Fruit fly (Drosophila melanogaster) whole organism, embryonic: ENCODE measurements around the gene CG10621.

Experiments
- Adf1 ChIP-seq: fragments of 200-800 bp; sonication (Bioruptor generic); IDR thresholded peaks from 2 replicates; pipeline ENCODE4 v1.3.6; 2022; ENCODE audit warnings: missing biosample characterization, missing genetic modification characterization
- Asciz ChIP-seq: fragments of 200-800 bp; sonication (Bioruptor generic); optimal IDR thresholded peaks from 2 replicates; lab custom pipeline; 2017; ENCODE audit warnings: missing biosample characterization, mild to moderate bottlenecking, missing genetic modification characterization, missing genetic modification reagents
- CG11247 ChIP-seq: fragments of 200-800 bp; sonication (Bioruptor generic); IDR thresholded peaks from 2 replicates; pipeline ENCODE4 v1.3.6; 2022; ENCODE audit warnings: missing biosample characterization, missing genetic modification characterization
- CG11456 ChIP-seq: fragments of 200-800 bp; sonication (Bioruptor generic); IDR thresholded peaks from 3 replicates; pipeline ENCODE4 v1.3.6; 2022; ENCODE audit warnings: missing biosample characterization, missing genetic modification characterization
- CG11560 ChIP-seq: fragments of 200-800 bp; sonication (Bioruptor generic); IDR thresholded peaks from 3 replicates; pipeline ENCODE4 v1.3.6; 2022; ENCODE audit warnings: missing biosample characterization, missing genetic modification characterization
- CG11696 ChIP-seq: fragments of 200-800 bp; sonication (Bioruptor generic); IDR thresholded peaks from 2 replicates; pipeline ENCODE4 v1.3.6; 2022; ENCODE audit warnings: missing biosample characterization, missing genetic modification characterization
- CG13775 ChIP-seq: fragments of 200-800 bp; sonication (Bioruptor generic); optimal IDR thresholded peaks from 3 replicates; lab custom pipeline; 2017; ENCODE audit warnings: missing biosample characterization, mild to moderate bottlenecking, missing genetic modification characterization
- CG1602 ChIP-seq: fragments of 200-800 bp; sonication (Bioruptor generic); optimal IDR thresholded peaks from 3 replicates; lab custom pipeline; 2016; ENCODE audit warnings: missing biosample characterization, missing genetic modification characterization
- CG1603 ChIP-seq: fragments of 200-800 bp; sonication (Bioruptor generic); optimal IDR thresholded peaks from 2 replicates; lab custom pipeline; 2019; ENCODE audit warnings: missing biosample characterization, mild to moderate bottlenecking, missing genetic modification characterization, moderate library complexity
- CG17359 ChIP-seq: fragments of 200-800 bp; sonication (Bioruptor generic); optimal IDR thresholded peaks from 3 replicates; lab custom pipeline; 2018; ENCODE audit warnings: missing biosample characterization, mild to moderate bottlenecking, missing genetic modification characterization, moderate library complexity
- CG17361 ChIP-seq: fragments of 200-800 bp; sonication (Bioruptor generic); IDR thresholded peaks from 3 replicates; pipeline ENCODE4 v1.3.6; 2022; ENCODE audit warnings: missing biosample characterization, missing genetic modification characterization
- CG2120 ChIP-seq: fragments of 200-800 bp; sonication (Bioruptor generic); optimal IDR thresholded peaks from 3 replicates; lab custom pipeline; 2016; ENCODE audit warnings: missing biosample characterization, missing genetic modification characterization
- CG2889 ChIP-seq: fragments of 200-800 bp; sonication (Bioruptor generic); IDR thresholded peaks from 3 replicates; pipeline ENCODE4 v1.3.6; 2022; ENCODE audit warnings: missing biosample characterization, missing genetic modification characterization
- CG3163 ChIP-seq: fragments of 200-800 bp; sonication (Bioruptor generic); optimal IDR thresholded peaks from 3 replicates; lab custom pipeline; 2016; ENCODE audit warnings: missing biosample characterization, missing genetic modification characterization
- CG5953 ChIP-seq: fragments of 200-800 bp; sonication (Bioruptor generic); IDR thresholded peaks from 2 replicates; pipeline ENCODE4 v1.3.6; 2022; ENCODE audit warnings: missing biosample characterization, missing genetic modification characterization
- CG7556 ChIP-seq: fragments of 200-800 bp; sonication (Bioruptor generic); optimal IDR thresholded peaks from 2 replicates; lab custom pipeline; 2017; ENCODE audit warnings: missing biosample characterization, mild to moderate bottlenecking, missing genetic modification characterization
- CG9437 ChIP-seq: fragments of 200-800 bp; sonication (Bioruptor generic); optimal IDR thresholded peaks from 2 replicates; lab custom pipeline; 2018; ENCODE audit warnings: missing biosample characterization, mild to moderate bottlenecking, missing genetic modification characterization
- CG9797 ChIP-seq: fragments of 200-800 bp; sonication (Bioruptor generic); optimal IDR thresholded peaks from 3 replicates; lab custom pipeline; 2018; ENCODE audit warnings: missing biosample characterization, mild to moderate bottlenecking, missing genetic modification characterization
- CG9817 ChIP-seq: fragments of 200-800 bp; sonication (Bioruptor generic); optimal IDR thresholded peaks from 2 replicates; lab custom pipeline; 2018; ENCODE audit warnings: missing biosample characterization, mild to moderate bottlenecking, missing genetic modification characterization, moderate library complexity
- Chrac-16 ChIP-seq: fragments of 200-800 bp; sonication (Bioruptor generic); optimal IDR thresholded peaks from 3 replicates; lab custom pipeline; 2016; ENCODE audit warnings: missing biosample characterization, missing genetic modification characterization
- Doc3 ChIP-seq: fragments of 200-800 bp; sonication (Bioruptor generic); IDR thresholded peaks from 3 replicates; pipeline ENCODE4 v1.3.6; 2022; ENCODE audit warnings: missing biosample characterization, missing genetic modification characterization; ENCODE audit not compliant: partially characterized antibody
- Dref ChIP-seq: fragments of 200-800 bp; sonication (Bioruptor generic); IDR thresholded peaks from 2 replicates; pipeline ENCODE4 v1.3.6; 2022; ENCODE audit warnings: missing biosample characterization, missing genetic modification characterization
- Eip74EF ChIP-seq, 2 experiments: fragments of 200-800 bp in 1 of 2; fragments of >200 bp in 1 of 2; sonication (Bioruptor generic) in 1 of 2; optimal IDR thresholded peaks; 2 replicates each; lab custom pipeline; 2017 to 2019; ENCODE audit warnings: missing biosample characterization in 2 of 2, missing genetic modification characterization in 2 of 2, mild to moderate bottlenecking in 1 of 2, moderate library complexity in 1 of 2
- Hr51 ChIP-seq, 2 experiments: fragments of 200-800 bp; sonication (Bioruptor generic); optimal IDR thresholded peaks; 2 replicates in 1 of 2; 3 replicates in 1 of 2; lab custom pipeline; 2016 to 2018; ENCODE audit warnings: missing biosample characterization in 2 of 2, missing genetic modification characterization in 2 of 2, mild to moderate bottlenecking in 1 of 2, moderate library complexity in 1 of 2
- Hsf ChIP-seq: fragments of 200-800 bp; sonication (Bioruptor generic); optimal IDR thresholded peaks from 3 replicates; lab custom pipeline; 2016; ENCODE audit warnings: missing biosample characterization, missing genetic modification characterization
- MESR4 ChIP-seq: fragments of 200-800 bp; sonication (Bioruptor generic); optimal IDR thresholded peaks from 2 replicates; lab custom pipeline; 2018; ENCODE audit warnings: missing biosample characterization, mild to moderate bottlenecking, missing genetic modification characterization, moderate library complexity
- MTF-1 ChIP-seq: fragments of 200-800 bp; sonication (Bioruptor generic); optimal IDR thresholded peaks from 2 replicates; lab custom pipeline; 2018; ENCODE audit warnings: missing biosample characterization, mild to moderate bottlenecking, missing genetic modification characterization, borderline replicate concordance
- Mrtf ChIP-seq: fragments of 200-800 bp; sonication (Bioruptor generic); IDR thresholded peaks from 3 replicates; pipeline ENCODE4 v1.3.6; 2022; ENCODE audit warnings: missing biosample characterization, missing genetic modification characterization
- Nf-YB ChIP-seq: fragments of 200-800 bp; sonication (Bioruptor generic); optimal IDR thresholded peaks from 3 replicates; lab custom pipeline; 2019; ENCODE audit warnings: missing biosample characterization, mild to moderate bottlenecking, missing genetic modification characterization, moderate library complexity
- Nf-YC ChIP-seq: fragments of 200-800 bp; optimal IDR thresholded peaks from 3 replicates; lab custom pipeline; 2019; ENCODE audit warnings: missing biosample characterization, mild to moderate bottlenecking, missing genetic modification characterization, moderate library complexity
- Pdp1 ChIP-seq, 2 experiments: fragments of 200-800 bp; sonication (Bioruptor generic); optimal IDR thresholded peaks; 3 replicates each; lab custom pipeline; 2016; ENCODE audit warnings: missing biosample characterization in 2 of 2, missing genetic modification characterization in 2 of 2, mild to moderate bottlenecking in 1 of 2, moderate library complexity in 1 of 2
- Taf1 ChIP-seq: fragments of 200-800 bp; sonication (Bioruptor generic); IDR thresholded peaks from 2 replicates; pipeline ENCODE4 v1.3.6; 2022; ENCODE audit warnings: missing biosample characterization, missing genetic modification characterization
- ara ChIP-seq: fragments of 200-800 bp; sonication (Bioruptor generic); IDR thresholded peaks from 2 replicates; pipeline ENCODE4 v1.3.6; 2022; ENCODE audit warnings: missing biosample characterization, missing genetic modification characterization
- az2 ChIP-seq: fragments of 200-800 bp; sonication (Bioruptor generic); optimal IDR thresholded peaks from 3 replicates; lab custom pipeline; 2016; ENCODE audit warnings: missing biosample characterization, missing genetic modification characterization
- crp ChIP-seq, 2 experiments: fragments of 200-800 bp; sonication (Bioruptor generic); optimal IDR thresholded peaks; 2 replicates in 1 of 2; 3 replicates in 1 of 2; lab custom pipeline; 2017; ENCODE audit warnings: missing biosample characterization in 2 of 2, missing genetic modification characterization in 2 of 2, mild to moderate bottlenecking in 1 of 2, moderate library complexity in 1 of 2
- eve ChIP-seq, 2 experiments: fragments of >200 bp; optimal IDR thresholded peaks; 2 replicates each; lab custom pipeline; 2017; ENCODE audit warnings: missing biosample characterization in 2 of 2, missing genetic modification characterization in 2 of 2
- ftz-f1 ChIP-seq: fragments of 200-800 bp; sonication (Bioruptor generic); optimal IDR thresholded peaks from 2 replicates; lab custom pipeline; 2016; ENCODE audit warnings: missing biosample characterization, missing genetic modification characterization
- fu2 ChIP-seq: fragments of 200-800 bp; sonication (Bioruptor generic); optimal IDR thresholded peaks from 2 replicates; lab custom pipeline; 2016; ENCODE audit warnings: missing biosample characterization, missing genetic modification characterization
- gt ChIP-seq: fragments of 200-800 bp; sonication (Bioruptor generic); IDR thresholded peaks from 2 replicates; pipeline ENCODE4 v1.3.6; 2022; ENCODE audit warnings: missing biosample characterization, missing genetic modification characterization
- her ChIP-seq: fragments of 200-800 bp; sonication (Bioruptor generic); optimal IDR thresholded peaks from 2 replicates; lab custom pipeline; 2016; ENCODE audit warnings: missing biosample characterization, missing genetic modification characterization
- nmo ChIP-seq: fragments of 200-800 bp; sonication (Bioruptor generic); optimal IDR thresholded peaks from 2 replicates; lab custom pipeline; 2018; ENCODE audit warnings: missing biosample characterization, mild to moderate bottlenecking, missing genetic modification characterization, moderate library complexity
- pho ChIP-seq: fragments of 200-800 bp; sonication (Bioruptor generic); optimal IDR thresholded peaks from 2 replicates; lab custom pipeline; 2016; ENCODE audit warnings: missing biosample characterization, missing genetic modification characterization
- phol ChIP-seq: fragments of 200-800 bp; sonication (Bioruptor generic); optimal IDR thresholded peaks from 3 replicates; lab custom pipeline; 2018; ENCODE audit warnings: missing biosample characterization, mild to moderate bottlenecking, missing genetic modification characterization, moderate library complexity
- pnt ChIP-seq: fragments of 200-800 bp; sonication (Bioruptor generic); optimal IDR thresholded peaks from 3 replicates; lab custom pipeline; 2016; ENCODE audit warnings: missing biosample characterization, missing genetic modification characterization
- pros ChIP-seq: fragments of 200-800 bp; sonication (Bioruptor generic); optimal IDR thresholded peaks from 3 replicates; lab custom pipeline; 2019; ENCODE audit warnings: missing biosample characterization, mild to moderate bottlenecking, missing genetic modification characterization, moderate library complexity
- sim ChIP-seq: fragments of 200-800 bp; sonication (Bioruptor generic); IDR thresholded peaks from 2 replicates; pipeline ENCODE4 v1.3.6; 2022; ENCODE audit warnings: missing biosample characterization, missing genetic modification characterization
- trem ChIP-seq: fragments of 200-800 bp; optimal IDR thresholded peaks from 3 replicates; lab custom pipeline; 2019; ENCODE audit warnings: missing biosample characterization, mild to moderate bottlenecking, missing genetic modification characterization, moderate library complexity
- usp ChIP-seq: fragments of >200 bp; optimal IDR thresholded peaks from 2 replicates; lab custom pipeline; 2017; ENCODE audit warnings: missing biosample characterization, missing genetic modification characterization
- zen ChIP-seq: fragments of 200-800 bp; sonication (Bioruptor generic); optimal IDR thresholded peaks from 3 replicates; lab custom pipeline; 2018; ENCODE audit warnings: missing biosample characterization, mild to moderate bottlenecking, missing genetic modification characterization, moderate library complexity

Gene CG10621

DNA sequence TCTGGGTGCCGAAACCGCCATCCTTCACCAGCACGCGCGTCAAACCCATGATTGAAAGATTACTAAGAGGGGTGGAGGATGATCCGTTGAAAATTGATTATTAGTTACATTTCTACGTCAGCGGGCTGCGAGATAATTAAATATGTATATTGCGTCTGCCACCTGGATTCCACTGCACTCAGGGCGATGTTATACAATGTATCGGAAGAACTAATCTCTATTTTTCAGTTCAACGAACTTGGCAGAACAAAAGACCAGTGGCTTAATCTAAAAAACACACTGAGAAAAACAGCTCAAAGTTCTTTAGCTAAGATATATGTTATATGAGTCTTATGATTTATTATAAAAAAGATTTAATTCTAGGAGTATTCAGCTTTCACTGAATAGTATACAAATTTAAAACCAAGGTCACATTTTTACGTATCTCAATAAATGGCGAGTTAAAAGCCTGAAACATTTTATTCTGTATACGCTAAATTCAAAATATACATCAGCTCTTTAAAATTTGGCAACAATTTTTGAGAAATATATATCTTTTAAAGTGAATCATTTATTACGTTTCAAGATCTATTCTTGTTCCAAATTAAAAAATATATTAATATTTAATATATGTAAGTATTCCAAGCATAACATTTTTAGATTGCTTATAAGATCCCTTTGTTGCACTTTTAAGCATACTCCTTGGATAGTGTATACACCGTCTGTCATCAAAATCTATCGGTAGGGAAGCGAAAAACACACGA is 548 bp downstream of the CG10621 start (continued):
- TF ChIP-seq Nf-YB (GFP tag; lab: Kevin White, UChicago) (peak; percentile 28), Nf-YC (tag; lab: Kevin White, UChicago) (no peak), CG1602 (GFP tag; lab: Kevin White, UChicago) (peak; percentile 10), CG9797 (GFP tag; lab: Kevin White, UChicago) (no peak), her (GFP tag; lab: Kevin White, UChicago) (no peak), ftz-f1 (GFP tag; lab: Kevin White, UChicago) (no peak), pros (GFP tag; lab: Kevin White, UChicago) (no peak), Doc3 (GFP tag; lab: Robert Waterston, UW) (no peak), Chrac-16 (GFP tag; lab: Kevin White, UChicago) (no peak), zen (tag; lab: Kevin White, UChicago) (no peak), CG9817 (tag; lab: Kevin White, UChicago) (peak; percentile 34), fu2 (GFP tag; lab: Kevin White, UChicago) (no peak), Hsf (GFP tag; lab: Kevin White, UChicago) (no peak), nmo (GFP tag; lab: Kevin White, UChicago) (peak; percentile 24), eve (GFP tag; optimal IDR thresholded peaks at IDR 0.05; lab: Kevin White, UChicago) (no peak), CG11560 (tag; lab: Robert Waterston, UW) (no peak), CG17361 (GFP tag; lab: Robert Waterston, UW) (peak; percentile 72; the same call in 2 of the 3 replicates), Dref (GFP tag; lab: Robert Waterston, UW) (no peak), sim (GFP tag; lab: Robert Waterston, UW) (no peak), CG1603 (tag; lab: Kevin White, UChicago) (no peak), pho (GFP tag; lab: Kevin White, UChicago) (no peak), Taf1 (GFP tag; lab: Robert Waterston, UW) (no peak), MESR4 (no peak), CG3163 (GFP tag; lab: Kevin White, UChicago) (no peak), Hr51 (GFP tag; optimal IDR thresholded peaks at IDR 0.05; lab: Kevin White, UChicago) (peak in 1 of 2 experiments; percentile 37), phol (tag; lab: Kevin White, UChicago) (peak; percentile 18), CG11456 (no peak), Eip74EF (GFP tag; optimal IDR thresholded peaks at IDR 0.05; lab: Kevin White, UChicago) (no peak), Mrtf (no peak), CG11696 (GFP tag; lab: Robert Waterston, UW) (0 out of 2 replicates have a peak, but pooled peaks have one; percentile 8), Asciz (GFP tag; lab: Kevin White, UChicago) (no peak), gt (no peak), CG2889 (GFP tag; lab: Robert Waterston, UW) (no peak), pnt (no peak), az2 (GFP tag; lab: Kevin White, UChicago) (peak; percentile 29), ara (no peak), CG5953 (no peak), Pdp1 (GFP tag; optimal IDR thresholded peaks at IDR 0.05; lab: Kevin White, UChicago) (peak in 1 of 2 experiments; percentile 89), crp (GFP tag; optimal IDR thresholded peaks at IDR 0.05; lab: Kevin White, UChicago) (no peak), CG9437 (GFP tag; lab: Kevin White, UChicago) (peak; percentile 48), CG7556 (GFP tag; lab: Kevin White, UChicago) (peak; percentile 51), trem (tag; lab: Kevin White, UChicago) (no peak), CG17359 (tag; lab: Kevin White, UChicago) (no peak), usp (GFP tag; lab: Kevin White, UChicago) (no peak), MTF-1 (GFP tag; lab: Kevin White, UChicago) (no peak), CG2120 (GFP tag; lab: Kevin White, UChicago) (peak; percentile 11), CG13775 (GFP tag; lab: Kevin White, UChicago) (peak; percentile 9), Adf1 (GFP tag; lab: Robert Waterston, UW) (no peak), CG11247 (no peak)
